Fruit fly (Drosophila melanogaster) whole organism, wandering third instar larva: ENCODE data around the gene Pax.

Source experiments
- CG32264 ChIP-seq: fragments of 200-800 bp; sonication (Bioruptor generic); optimal IDR thresholded peaks from 2 replicates; lab custom pipeline; 2016; ENCODE audit warnings: missing biosample characterization, missing genetic modification characterization
- CrebA ChIP-seq: fragments of 200-800 bp; sonication (Bioruptor generic); optimal IDR thresholded peaks from 2 replicates; lab custom pipeline; 2016; ENCODE audit warnings: missing biosample characterization, mild to moderate bottlenecking, missing genetic modification characterization, borderline replicate concordance
- Dif ChIP-seq: fragments of 200-275, 200-300 bp; sonication (Bioruptor generic); optimal IDR thresholded peaks from 2 replicates; lab custom pipeline; 2018; ENCODE audit warnings: missing biosample characterization, missing genetic modification characterization; ENCODE audit not compliant: partially characterized antibody
- GATAd ChIP-seq: sonication (Bioruptor generic); optimal IDR thresholded peaks from 2 replicates; lab custom pipeline; 2016; ENCODE audit warnings: missing biosample characterization, missing genetic modification characterization
- HLH106 ChIP-seq: fragments of 200-800 bp; optimal IDR thresholded peaks from 3 replicates; lab custom pipeline; 2019; ENCODE audit warnings: missing biosample characterization, mild to moderate bottlenecking, missing genetic modification characterization, moderate library complexity
- Hnf4 ChIP-seq: fragments of 200-800 bp; sonication (Bioruptor generic); optimal IDR thresholded peaks from 2 replicates; lab custom pipeline; 2016; ENCODE audit warnings: missing biosample characterization, mild to moderate bottlenecking, missing genetic modification characterization
- Hr78 ChIP-seq: fragments of >200 bp; optimal IDR thresholded peaks from 2 replicates; lab custom pipeline; 2017; ENCODE audit warnings: missing biosample characterization, missing genetic modification characterization
- Hr83 ChIP-seq: fragments of 200-300 bp; sonication (Bioruptor generic); optimal IDR thresholded peaks from 2 replicates; lab custom pipeline; 2016; ENCODE audit warnings: missing biosample characterization, mild to moderate bottlenecking, missing genetic modification characterization, moderate library complexity; ENCODE audit not compliant: poor library complexity, severe bottlenecking
- Myc ChIP-seq: fragments of >200 bp; optimal IDR thresholded peaks from 2 replicates; lab custom pipeline; 2017
- OdsH ChIP-seq: fragments of 200-800 bp; sonication (Bioruptor generic); optimal IDR thresholded peaks from 2 replicates; lab custom pipeline; 2016; ENCODE audit warnings: missing biosample characterization, mild to moderate bottlenecking, missing genetic modification characterization
- Sp1 ChIP-seq: fragments of 200-800 bp; sonication (Bioruptor generic); optimal IDR thresholded peaks from 3 replicates; lab custom pipeline; 2019; ENCODE audit warnings: missing biosample characterization, mild to moderate bottlenecking, missing genetic modification characterization, moderate library complexity
- Vsx2 ChIP-seq: fragments of 200-300, 225-300 bp; sonication (Bioruptor generic); optimal IDR thresholded peaks from 2 replicates; lab custom pipeline; 2018; ENCODE audit warnings: missing biosample characterization, missing genetic modification characterization; ENCODE audit not compliant: partially characterized antibody
- br ChIP-seq: fragments of 200-800 bp; sonication (Bioruptor generic); optimal IDR thresholded peaks from 2 replicates; lab custom pipeline; 2016; ENCODE audit warnings: missing biosample characterization, missing genetic modification characterization
- brk ChIP-seq: fragments of 200-800 bp; sonication (Bioruptor generic); optimal IDR thresholded peaks from 2 replicates; lab custom pipeline; 2016; ENCODE audit warnings: missing biosample characterization, mild to moderate bottlenecking, missing genetic modification characterization
- dl ChIP-seq, 2 experiments: fragments of 175-275, 200-275 bp in 1 of 2; fragments of 200-275 bp in 1 of 2; sonication (Bioruptor generic); optimal IDR thresholded peaks; lab custom pipeline; 2018; ENCODE audit warnings: mild to moderate bottlenecking in 2 of 2, missing biosample characterization in 2 of 2, missing genetic modification characterization in 2 of 2, moderate library complexity in 2 of 2; ENCODE audit not compliant: partially characterized antibody in 2 of 2, insufficient read depth in 1 of 2
- dmrt93B ChIP-seq: fragments of 200-800 bp; sonication (Bioruptor generic); optimal IDR thresholded peaks from 2 replicates; lab custom pipeline; 2018; ENCODE audit warnings: missing biosample characterization, mild to moderate bottlenecking, missing genetic modification characterization
- ey ChIP-seq: fragments of 200-800 bp; sonication (Bioruptor generic); optimal IDR thresholded peaks from 2 replicates; lab custom pipeline; 2016; ENCODE audit warnings: missing biosample characterization, missing genetic modification characterization
- foxo ChIP-seq, 2 experiments: fragments of 200-800 bp; sonication (Bioruptor generic); optimal IDR thresholded peaks; 2 replicates in 1 of 2; 3 replicates in 1 of 2; lab custom pipeline; 2016 to 2017; ENCODE audit warnings: missing biosample characterization in 2 of 2, missing genetic modification characterization in 2 of 2
- fru ChIP-seq: fragments of 200-800 bp; sonication (Bioruptor generic); optimal IDR thresholded peaks from 3 replicates; lab custom pipeline; 2016; ENCODE audit warnings: missing biosample characterization, mild to moderate bottlenecking, missing genetic modification characterization
- h ChIP-seq: fragments of 200-800 bp; sonication (Bioruptor generic); optimal IDR thresholded peaks from 3 replicates; lab custom pipeline; 2016; ENCODE audit warnings: missing biosample characterization, mild to moderate bottlenecking, missing genetic modification characterization
- jim ChIP-seq: fragments of 175-275, 200-325 bp; sonication (Bioruptor generic); optimal IDR thresholded peaks from 2 replicates; lab custom pipeline; 2016; ENCODE audit warnings: missing biosample characterization, mild to moderate bottlenecking, missing genetic modification characterization
- psq ChIP-seq: fragments of 200-800 bp; sonication (Bioruptor generic); optimal IDR thresholded peaks from 3 replicates; lab custom pipeline; 2017; ENCODE audit warnings: missing biosample characterization, mild to moderate bottlenecking, missing genetic modification characterization, moderate library complexity
- rgr ChIP-seq: fragments of 200-800 bp; sonication (Bioruptor generic); optimal IDR thresholded peaks from 3 replicates; lab custom pipeline; 2016; ENCODE audit warnings: missing biosample characterization, mild to moderate bottlenecking, missing genetic modification characterization
- sage ChIP-seq: fragments of 200-800 bp; sonication (Bioruptor generic); optimal IDR thresholded peaks from 2 replicates; lab custom pipeline; 2016; ENCODE audit warnings: missing biosample characterization, mild to moderate bottlenecking, missing genetic modification characterization
- sv ChIP-seq: fragments of 200-800 bp; sonication (Bioruptor generic); optimal IDR thresholded peaks from 3 replicates; lab custom pipeline; 2016; ENCODE audit warnings: missing biosample characterization, missing genetic modification characterization
- tai ChIP-seq: sonication (Bioruptor generic); optimal IDR thresholded peaks from 2 replicates; lab custom pipeline; 2016; ENCODE audit warnings: missing biosample characterization, missing genetic modification characterization
- usp ChIP-seq: fragments of >200 bp; optimal IDR thresholded peaks from 2 replicates; lab custom pipeline; 2017; ENCODE audit warnings: missing biosample characterization, missing genetic modification characterization
- woc ChIP-seq: sonication (Bioruptor generic); optimal IDR thresholded peaks from 2 replicates; lab custom pipeline; 2016; ENCODE audit warnings: missing biosample characterization, mild to moderate bottlenecking, missing genetic modification characterization

Pax gene

dm6 chr2L:19439598-19440230 lies 13.3 kb upstream of the Pax start:
- TF ChIP-seq jim (GFP tag; lab: Kevin White, UChicago) (no peak), rgr (GFP tag; lab: Kevin White, UChicago) (peak; percentile 84), br (no peak), CrebA (GFP tag; lab: Kevin White, UChicago) (no peak), Hnf4 (peak; percentile 2), Sp1 (GFP tag; lab: Kevin White, UChicago) (peak; percentile 35), foxo (GFP tag; optimal IDR thresholded peaks at IDR 0.05; lab: Kevin White, UChicago) (peak in 1 of 2 experiments; percentile 43), h (peak; percentile 67), HLH106 (tag; lab: Kevin White, UChicago) (peak; percentile 56), brk (no peak), sage (GFP tag; lab: Kevin White, UChicago) (no peak), OdsH (GFP tag; lab: Kevin White, UChicago) (peak; percentile 74), psq (GFP tag; lab: Kevin White, UChicago) (peak; percentile 44), ey (GFP tag; lab: Kevin White, UChicago) (peak; percentile 83), fru (GFP tag; lab: Kevin White, UChicago) (peak; percentile 7), sv (peak; percentile 80), usp (GFP tag; lab: Kevin White, UChicago) (no peak), GATAd (GFP tag; lab: Kevin White, UChicago) (peak; percentile 71)

- TF ChIP-seq foxo (GFP tag; optimal IDR thresholded peaks at IDR 0.05; lab: Kevin White, UChicago): peak in 1 of 2 experiments; percentile 32
- peak in 1 of 2 experiments; percentile 30 for TF ChIP-seq dl (GFP tag; optimal IDR thresholded peaks at IDR 0.05; lab: Kevin White, UChicago; ENCODE audit: insufficient read depth in 1 of 2, partially characterized antibody in 2 of 2)
- peak; percentile 44 for TF ChIP-seq HLH106 (tag; lab: Kevin White, UChicago)
- peak; percentile 37 for TF ChIP-seq Sp1 (GFP tag; lab: Kevin White, UChicago)
- peak; percentile 2 for TF ChIP-seq rgr (GFP tag; lab: Kevin White, UChicago)
- peak; percentile 5 for TF ChIP-seq Vsx2 (GFP tag; lab: Kevin White, UChicago)
- TF ChIP-seq woc: peak; percentile 80
- TF ChIP-seq dmrt93B (GFP tag; lab: Kevin White, UChicago): no peak
- no peak for TF ChIP-seq GATAd (GFP tag; lab: Kevin White, UChicago)
- peak; percentile 86 for TF ChIP-seq Myc
- TF ChIP-seq CG32264: no peak
- TF ChIP-seq fru (GFP tag; lab: Kevin White, UChicago): peak; percentile 43
- TF ChIP-seq h: peak; percentile 21
- peak; percentile 37 for TF ChIP-seq br
- no peak for TF ChIP-seq CrebA (GFP tag; lab: Kevin White, UChicago)
- TF ChIP-seq tai: no peak
- TF ChIP-seq Dif (GFP tag; lab: Kevin White, UChicago): peak; percentile 40
Measured at dm6 chr2L:19438685-19439597, 12.5 kb upstream of the Pax start.

- no peak for TF ChIP-seq tai
- no peak for TF ChIP-seq Hnf4
- no peak for TF ChIP-seq ey (GFP tag; lab: Kevin White, UChicago)
- TF ChIP-seq brk: no peak
- TF ChIP-seq OdsH (GFP tag; lab: Kevin White, UChicago): peak; percentile 18
- TF ChIP-seq Hr78 (GFP tag; lab: Kevin White, UChicago): no peak
- peak; percentile 14 for TF ChIP-seq h
- TF ChIP-seq psq (GFP tag; lab: Kevin White, UChicago): no peak
- TF ChIP-seq Hr83 (GFP tag; lab: Kevin White, UChicago): peak; percentile 23
Measured at dm6 chr2L:19434260-19434659, 7.9 kb upstream of the Pax start.

- TF ChIP-seq dl (GFP tag; optimal IDR thresholded peaks at IDR 0.05; lab: Kevin White, UChicago; ENCODE audit: insufficient read depth in 1 of 2, partially characterized antibody in 2 of 2) (no peak), h (peak; percentile 18), woc (peak; percentile 17)
Measured at dm6 chr2L:19433292-19433691, 6.9 kb upstream of the Pax start.
